Worm (Caenorhabditis elegans): ENCODE results near the gene lgg-2.

Gene lgg-2

ce11 chrIV:10909708-10910107 is 26.0 kb downstream of the lgg-2 start, which contains the start of gene pyk-2:
Gene pyk-2, plus strand, starts transcription at chrIV:10909913.
- TF ChIP-seq T22C8.4 (GFP tag; IDR thresholded peaks at IDR 0.05) (no peak), tab-1 (GFP tag; IDR thresholded peaks at IDR 0.05) (no peak), ref-1 (GFP tag; conservative IDR thresholded peaks at IDR 0.05) (no peak), ztf-23 (GFP tag; IDR thresholded peaks at IDR 0.05) (no peak), med-1 (GFP tag; optimal IDR thresholded peaks at IDR 0.05; ENCODE audit: insufficient read depth) (no peak), klf-2 (GFP tag; conservative IDR thresholded peaks at IDR 0.05) (no peak), cog-1 (tag; optimal IDR thresholded peaks at IDR 0.05) (no peak), flt-1 (GFP tag; IDR thresholded peaks at IDR 0.05) (no peak), ztf-29 (GFP tag; IDR thresholded peaks at IDR 0.05) (no peak)

- TF ChIP-seq cog-1 (tag; optimal IDR thresholded peaks at IDR 0.05) = no peak
- TF ChIP-seq T22C8.4 (GFP tag; IDR thresholded peaks at IDR 0.05) = no peak
- TF ChIP-seq klf-2 (GFP tag; conservative IDR thresholded peaks at IDR 0.05) = no peak
- TF ChIP-seq ztf-29 (GFP tag; IDR thresholded peaks at IDR 0.05) = no peak
- no peak for TF ChIP-seq med-1 (GFP tag; optimal IDR thresholded peaks at IDR 0.05; ENCODE audit: insufficient read depth)
- TF ChIP-seq tab-1 (GFP tag; IDR thresholded peaks at IDR 0.05) = no peak
- TF ChIP-seq flt-1 (GFP tag; IDR thresholded peaks at IDR 0.05) = no peak
- no peak for TF ChIP-seq ref-1 (GFP tag; conservative IDR thresholded peaks at IDR 0.05)
- TF ChIP-seq ztf-23 (GFP tag; IDR thresholded peaks at IDR 0.05) = no peak
Measured at ce11 chrIV:10909206-10909605, 26.5 kb downstream of the lgg-2 start, which contains the start of gene ZK596.2. Gene ZK596.2, minus strand, starts transcription at chrIV:10909306.

- TF ChIP-seq med-1 (GFP tag; optimal IDR thresholded peaks at IDR 0.05; ENCODE audit: insufficient read depth) (no peak), cog-1 (tag; optimal IDR thresholded peaks at IDR 0.05) (no peak), ztf-29 (GFP tag; IDR thresholded peaks at IDR 0.05) (no peak), flt-1 (GFP tag; IDR thresholded peaks at IDR 0.05) (no peak), tab-1 (GFP tag; IDR thresholded peaks at IDR 0.05) (no peak), klf-2 (GFP tag; conservative IDR thresholded peaks at IDR 0.05) (no peak), ztf-23 (GFP tag; IDR thresholded peaks at IDR 0.05) (no peak), ref-1 (GFP tag; conservative IDR thresholded peaks at IDR 0.05) (no peak), T22C8.4 (GFP tag; IDR thresholded peaks at IDR 0.05) (no peak)
Measured at ce11 chrIV:10904282-10904681, 31.4 kb downstream of the lgg-2 start, which contains the start of gene ZK596.3. Gene ZK596.3, minus strand, starts transcription at chrIV:10904382.

- no peak for TF ChIP-seq flt-1 (GFP tag; IDR thresholded peaks at IDR 0.05)
- TF ChIP-seq tab-1 (GFP tag; IDR thresholded peaks at IDR 0.05) = no peak
- no peak for TF ChIP-seq med-1 (GFP tag; optimal IDR thresholded peaks at IDR 0.05; ENCODE audit: insufficient read depth)
- no peak for TF ChIP-seq ref-1 (GFP tag; conservative IDR thresholded peaks at IDR 0.05)
- no peak for TF ChIP-seq klf-2 (GFP tag; conservative IDR thresholded peaks at IDR 0.05)
- TF ChIP-seq T22C8.4 (GFP tag; IDR thresholded peaks at IDR 0.05) = no peak
- TF ChIP-seq ztf-29 (GFP tag; IDR thresholded peaks at IDR 0.05) = no peak
- TF ChIP-seq ztf-23 (GFP tag; IDR thresholded peaks at IDR 0.05) = no peak
- no peak for TF ChIP-seq cog-1 (tag; optimal IDR thresholded peaks at IDR 0.05)
Measured at ce11 chrIV:10902476-10902875, 33.2 kb downstream of the lgg-2 start.

ce11 chrIV:10900083-10900482 is 35.6 kb downstream of the lgg-2 start, which contains the start of gene srlf-30:
Gene srlf-30, plus strand, starts transcription at chrIV:10900383.
- TF ChIP-seq cog-1 (tag; optimal IDR thresholded peaks at IDR 0.05) (no peak), ztf-29 (GFP tag; IDR thresholded peaks at IDR 0.05) (no peak), flt-1 (GFP tag; IDR thresholded peaks at IDR 0.05) (no peak), klf-2 (GFP tag; conservative IDR thresholded peaks at IDR 0.05) (no peak), T22C8.4 (GFP tag; IDR thresholded peaks at IDR 0.05) (no peak), ztf-23 (GFP tag; IDR thresholded peaks at IDR 0.05) (no peak), med-1 (GFP tag; optimal IDR thresholded peaks at IDR 0.05; ENCODE audit: insufficient read depth) (no peak), ref-1 (GFP tag; conservative IDR thresholded peaks at IDR 0.05) (no peak), tab-1 (GFP tag; IDR thresholded peaks at IDR 0.05) (no peak)

ce11 chrIV:10899091-10899490 is 36.6 kb downstream of the lgg-2 start, which contains the start of the genes F13E9.9 and F13E9.19:
Gene F13E9.9, minus strand, starts transcription at chrIV:10899191.
Gene F13E9.19, plus strand, starts transcription at chrIV:10899406.
- TF ChIP-seq ref-1 (GFP tag; conservative IDR thresholded peaks at IDR 0.05) (no peak), cog-1 (tag; optimal IDR thresholded peaks at IDR 0.05) (no peak), ztf-23 (GFP tag; IDR thresholded peaks at IDR 0.05) (no peak), flt-1 (GFP tag; IDR thresholded peaks at IDR 0.05) (no peak), T22C8.4 (GFP tag; IDR thresholded peaks at IDR 0.05) (no peak), tab-1 (GFP tag; IDR thresholded peaks at IDR 0.05) (no peak), ztf-29 (GFP tag; IDR thresholded peaks at IDR 0.05) (no peak), klf-2 (GFP tag; conservative IDR thresholded peaks at IDR 0.05) (no peak), med-1 (GFP tag; optimal IDR thresholded peaks at IDR 0.05; ENCODE audit: insufficient read depth) (no peak)

- TF ChIP-seq ref-1 (GFP tag; conservative IDR thresholded peaks at IDR 0.05) = no peak
- no peak for TF ChIP-seq tab-1 (GFP tag; IDR thresholded peaks at IDR 0.05)
- TF ChIP-seq flt-1 (GFP tag; IDR thresholded peaks at IDR 0.05) = no peak
- TF ChIP-seq ztf-29 (GFP tag; IDR thresholded peaks at IDR 0.05) = no peak
- TF ChIP-seq ztf-23 (GFP tag; IDR thresholded peaks at IDR 0.05) = no peak
- no peak for TF ChIP-seq klf-2 (GFP tag; conservative IDR thresholded peaks at IDR 0.05)
- no peak for TF ChIP-seq med-1 (GFP tag; optimal IDR thresholded peaks at IDR 0.05; ENCODE audit: insufficient read depth)
- TF ChIP-seq cog-1 (tag; optimal IDR thresholded peaks at IDR 0.05) = no peak
- no peak for TF ChIP-seq T22C8.4 (GFP tag; IDR thresholded peaks at IDR 0.05)
Measured at ce11 chrIV:10898160-10898559, 37.5 kb downstream of the lgg-2 start.

- TF ChIP-seq cog-1 (tag; optimal IDR thresholded peaks at IDR 0.05) = no peak
- TF ChIP-seq ref-1 (GFP tag; conservative IDR thresholded peaks at IDR 0.05) = no peak
- no peak for TF ChIP-seq ztf-29 (GFP tag; IDR thresholded peaks at IDR 0.05)
- TF ChIP-seq tab-1 (GFP tag; IDR thresholded peaks at IDR 0.05) = no peak
- no peak for TF ChIP-seq T22C8.4 (GFP tag; IDR thresholded peaks at IDR 0.05)
- no peak for TF ChIP-seq ztf-23 (GFP tag; IDR thresholded peaks at IDR 0.05)
- no peak for TF ChIP-seq med-1 (GFP tag; optimal IDR thresholded peaks at IDR 0.05; ENCODE audit: insufficient read depth)
- TF ChIP-seq klf-2 (GFP tag; conservative IDR thresholded peaks at IDR 0.05) = no peak
- TF ChIP-seq flt-1 (GFP tag; IDR thresholded peaks at IDR 0.05) = no peak
Measured at ce11 chrIV:10896512-10896911, 39.2 kb downstream of the lgg-2 start, which contains the start of gene srlf-13. Gene srlf-13, minus strand, starts transcription at chrIV:10896612.

ce11 chrIV:10894255-10894654 is 41.4 kb downstream of the lgg-2 start, which contains the start of gene srlf-14:
Gene srlf-14, minus strand, starts transcription at chrIV:10894355.
- TF ChIP-seq ref-1 (GFP tag; conservative IDR thresholded peaks at IDR 0.05) (no peak), ztf-23 (GFP tag; IDR thresholded peaks at IDR 0.05) (no peak), ztf-29 (GFP tag; IDR thresholded peaks at IDR 0.05) (no peak), cog-1 (tag; optimal IDR thresholded peaks at IDR 0.05) (no peak), T22C8.4 (GFP tag; IDR thresholded peaks at IDR 0.05) (no peak), flt-1 (GFP tag; IDR thresholded peaks at IDR 0.05) (no peak), tab-1 (GFP tag; IDR thresholded peaks at IDR 0.05) (no peak), klf-2 (GFP tag; conservative IDR thresholded peaks at IDR 0.05) (no peak)

Data from whole organism, midembryonic.